Worm (Caenorhabditis elegans) whole organism, L2 larva: ENCODE results near the gene B0281.3.

ENCODE experiments used
- C34F6.9 ChIP-seq: fragments of 150-350 bp; optimal IDR thresholded peaks from 2 replicates; lab custom pipeline; 2014; ENCODE audit warnings: missing biosample characterization, missing genetic modification characterization
- F13H6.1 ChIP-seq: sonication (generic microtip); optimal IDR thresholded peaks from 2 replicates; lab custom pipeline; 2016; ENCODE audit warnings: missing genetic modification characterization, missing compliant biosample characterization
- R02D3.7 ChIP-seq: fragments of 150-350 bp; optimal IDR thresholded peaks from 2 replicates; lab custom pipeline; 2014; ENCODE audit warnings: missing biosample characterization, missing genetic modification characterization
- Y55F3AM.14 ChIP-seq: fragments of 200-800 bp; sonication (Bioruptor generic); optimal IDR thresholded peaks from 2 replicates; lab custom pipeline; 2018; ENCODE audit warnings: mild to moderate bottlenecking, missing genetic modification characterization, missing compliant biosample characterization
- ZK546.5 ChIP-seq: sonication (generic microtip); optimal IDR thresholded peaks from 2 replicates; lab custom pipeline; 2017; ENCODE audit warnings: missing biosample characterization, missing genetic modification characterization
- alr-1 ChIP-seq: fragments of 150-350 bp; optimal IDR thresholded peaks from 2 replicates; lab custom pipeline; 2014; ENCODE audit warnings: missing biosample characterization, missing genetic modification characterization
- aly-2 ChIP-seq: fragments of 150-350 bp; optimal IDR thresholded peaks from 2 replicates; lab custom pipeline; 2014; ENCODE audit warnings: missing biosample characterization, missing genetic modification characterization
- ama-1 ChIP-seq: fragments of 150-350 bp; optimal IDR thresholded peaks from 2 replicates; lab custom pipeline; 2018; ENCODE audit warnings: inconsistent platforms
- blmp-1 ChIP-seq: sonication (generic microtip); optimal IDR thresholded peaks from 2 replicates; lab custom pipeline; 2017; ENCODE audit warnings: missing genetic modification characterization, mild to moderate bottlenecking, missing compliant biosample characterization, antibody characterized with exemption, moderate library complexity; ENCODE audit not compliant: insufficient read depth
- ceh-16 ChIP-seq: fragments of 150-350 bp; optimal IDR thresholded peaks from 2 replicates; lab custom pipeline; 2014; ENCODE audit warnings: missing biosample characterization, missing genetic modification characterization
- ceh-82 ChIP-seq: fragments of 150-350 bp; optimal IDR thresholded peaks from 2 replicates; lab custom pipeline; 2014; ENCODE audit warnings: missing biosample characterization, missing genetic modification characterization
- crh-2 ChIP-seq: sonication (generic microtip); optimal IDR thresholded peaks from 2 replicates; lab custom pipeline; 2017; ENCODE audit warnings: missing biosample characterization, missing genetic modification characterization
- dmd-4 ChIP-seq: sonication (generic microtip); optimal IDR thresholded peaks from 2 replicates; lab custom pipeline; 2017; ENCODE audit warnings: missing biosample characterization, missing genetic modification characterization
- egl-27 ChIP-seq: sonication (generic microtip); optimal IDR thresholded peaks from 3 replicates; lab custom pipeline; 2017; ENCODE audit warnings: missing biosample characterization, missing genetic modification reagents, missing genetic modification characterization
- elt-3 ChIP-seq: sonication (generic microtip); optimal IDR thresholded peaks from 2 replicates; lab custom pipeline; 2017; ENCODE audit warnings: missing biosample characterization, missing genetic modification characterization
- gmeb-1 ChIP-seq: fragments of 150-350 bp; optimal IDR thresholded peaks from 2 replicates; lab custom pipeline; 2014; ENCODE audit warnings: missing biosample characterization, missing genetic modification characterization
- lin-11 ChIP-seq: fragments of 150-350 bp; sonication (generic microtip); optimal IDR thresholded peaks from 2 replicates; lab custom pipeline; 2014; ENCODE audit warnings: missing biosample characterization, missing genetic modification characterization, inconsistent platforms, mixed read lengths
- lin-13 ChIP-seq: fragments of 150-350 bp; optimal IDR thresholded peaks from 2 replicates; lab custom pipeline; 2014; ENCODE audit warnings: missing biosample characterization, missing genetic modification reagents, missing genetic modification characterization
- lsy-2 ChIP-seq, 2 experiments: fragments of 150-350 bp in 1 of 2; sonication (generic microtip) in 1 of 2; optimal IDR thresholded peaks; 2 replicates each; lab custom pipeline; 2014 to 2017; ENCODE audit warnings: missing biosample characterization in 2 of 2, missing genetic modification characterization in 2 of 2
- mab-5 ChIP-seq: fragments of 150-350 bp; optimal IDR thresholded peaks from 2 replicates; lab custom pipeline; 2014; ENCODE audit warnings: missing biosample characterization, missing genetic modification characterization
- mdl-1 ChIP-seq, 2 experiments: fragments of 150-350 bp in 1 of 2; sonication (generic microtip) in 1 of 2; optimal IDR thresholded peaks; 2 replicates each; lab custom pipeline; 2017; ENCODE audit warnings: missing biosample characterization in 2 of 2, missing genetic modification characterization in 2 of 2
- nhr-12 ChIP-seq: fragments of 150-350 bp; optimal IDR thresholded peaks from 2 replicates; lab custom pipeline; 2014; ENCODE audit warnings: missing biosample characterization, missing genetic modification characterization
- nhr-129 ChIP-seq: fragments of 150-350 bp; optimal IDR thresholded peaks from 2 replicates; lab custom pipeline; 2014; ENCODE audit warnings: missing biosample characterization, missing genetic modification characterization
- nhr-21 ChIP-seq: fragments of 150-350 bp; optimal IDR thresholded peaks from 2 replicates; lab custom pipeline; 2014; ENCODE audit warnings: missing biosample characterization, missing genetic modification characterization
- nhr-23 ChIP-seq: fragments of 150-350 bp; optimal IDR thresholded peaks from 2 replicates; lab custom pipeline; 2014; ENCODE audit warnings: missing biosample characterization, missing genetic modification reagents, missing genetic modification characterization
- nhr-6 ChIP-seq: fragments of 150-350 bp; optimal IDR thresholded peaks from 2 replicates; lab custom pipeline; 2014; ENCODE audit warnings: missing biosample characterization, missing genetic modification characterization
- nhr-77 ChIP-seq: fragments of 150-350 bp; optimal IDR thresholded peaks from 2 replicates; lab custom pipeline; 2014; ENCODE audit warnings: missing biosample characterization, missing genetic modification characterization
- peb-1 ChIP-seq: fragments of 150-350 bp; optimal IDR thresholded peaks from 2 replicates; lab custom pipeline; 2014; ENCODE audit warnings: missing biosample characterization, missing genetic modification characterization
- sma-3 ChIP-seq: sonication (generic microtip); optimal IDR thresholded peaks from 2 replicates; lab custom pipeline; 2016; ENCODE audit warnings: missing genetic modification reagents, missing genetic modification characterization, missing compliant biosample characterization
- sma-9 ChIP-seq, 2 experiments: fragments of 150-350 bp in 1 of 2; sonication (generic microtip) in 1 of 2; optimal IDR thresholded peaks; 2 replicates each; lab custom pipeline; 2014 to 2016; ENCODE audit warnings: missing genetic modification characterization in 2 of 2, mild to moderate bottlenecking in 1 of 2, missing biosample characterization in 1 of 2, missing compliant biosample characterization in 1 of 2, missing genetic modification reagents in 1 of 2, moderate library complexity in 1 of 2
- snpc-4 ChIP-seq: fragments of 150-350 bp; optimal IDR thresholded peaks from 2 replicates; lab custom pipeline; 2014; ENCODE audit warnings: missing biosample characterization, missing genetic modification characterization
- unc-55 ChIP-seq: fragments of 150-350 bp; sonication (generic microtip); optimal IDR thresholded peaks from 3 replicates; lab custom pipeline; 2014; ENCODE audit warnings: missing biosample characterization, missing genetic modification reagents, missing genetic modification characterization
- unc-62 ChIP-seq: fragments of 150-350 bp; optimal IDR thresholded peaks from 2 replicates; lab custom pipeline; 2014; ENCODE audit warnings: missing biosample characterization, missing genetic modification reagents, missing genetic modification characterization
- ztf-1 ChIP-seq: fragments of 200-800 bp; sonication (Bioruptor generic); conservative IDR thresholded peaks from 2 replicates; pipeline ENCODE4 v1.3.6; 2022; ENCODE audit warnings: missing genetic modification characterization, missing compliant biosample characterization
- ztf-11 ChIP-seq: sonication (generic microtip); optimal IDR thresholded peaks from 2 replicates; lab custom pipeline; 2017; ENCODE audit warnings: missing biosample characterization, missing genetic modification characterization
- ztf-4 ChIP-seq: fragments of 150-350 bp; optimal IDR thresholded peaks from 2 replicates; lab custom pipeline; 2014; ENCODE audit warnings: missing biosample characterization, missing genetic modification characterization

The B0281.3 gene

DNA sequence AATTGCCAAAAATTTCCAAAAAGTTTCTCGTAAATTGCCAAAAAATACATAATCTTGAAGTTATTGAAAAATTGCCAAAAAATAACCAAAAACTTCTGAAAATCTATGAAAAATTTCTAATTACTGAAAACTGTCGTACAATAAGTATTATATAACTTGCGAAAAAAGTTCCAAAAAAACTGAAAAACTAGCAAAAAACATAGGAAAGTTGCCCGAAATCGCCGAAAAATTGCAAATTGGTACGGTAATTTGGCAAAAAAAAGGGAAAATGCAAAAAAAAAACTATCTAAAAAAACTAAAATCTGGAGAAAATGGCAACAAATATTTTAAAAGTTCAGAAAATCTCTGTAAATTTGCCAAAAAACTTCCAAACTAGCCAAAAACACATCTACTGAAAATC is 34.7 kb downstream of the B0281.3 start, which contains the start of gene enri-1:
TSS of gene enri-1 (minus strand) at position 101 of the 400 bp plus-strand sequence.
- no peak for TF ChIP-seq dmd-4 (tag; lab: Kevin White, UChicago)
- TF ChIP-seq ztf-1 (GFP tag; lab: Robert Waterston, UW), result no peak
- TF ChIP-seq ama-1, result no peak
- no peak for TF ChIP-seq snpc-4 (tag; lab: Kevin White, UChicago)
- TF ChIP-seq unc-62, result no peak
- TF ChIP-seq mdl-1 (tag; optimal IDR thresholded peaks at IDR 0.05; lab: Kevin White, UChicago), result no peak
- TF ChIP-seq R02D3.7 (tag; lab: Kevin White, UChicago), result no peak

ce11 chrII:2342004-2342479 is 35.2 kb downstream of the B0281.3 start, which contains the start of gene F43C11.6:
Gene F43C11.6, plus strand, starts transcription at chrII:2342429.
- peak; percentile 9 for TF ChIP-seq crh-2 (tag; lab: Kevin White, UChicago)
- peak in 1 of 2 experiments; percentile 61 for TF ChIP-seq lsy-2 (tag; optimal IDR thresholded peaks at IDR 0.05; lab: Kevin White, UChicago)
- TF ChIP-seq lin-13 (GFP tag; lab: Kevin White, UChicago), result peak; percentile 42
- TF ChIP-seq C34F6.9, result peak; percentile 16
- TF ChIP-seq unc-55, result peak; percentile 62
- no peak for TF ChIP-seq nhr-77 (tag; lab: Kevin White, UChicago)
- peak; percentile 13 for TF ChIP-seq nhr-129
- TF ChIP-seq R02D3.7 (tag; lab: Kevin White, UChicago), result peak; percentile 69
- TF ChIP-seq F13H6.1 (tag; lab: Kevin White, UChicago), result no peak
- no peak for TF ChIP-seq elt-3
- TF ChIP-seq, all 48 proteins: peak for 7

ce11 chrII:2346672-2347071 is 39.8 kb downstream of the B0281.3 start, which contains the start of gene F43C11.4:
Gene F43C11.4, plus strand, starts transcription at chrII:2346972.
- TF ChIP-seq F13H6.1 (tag; lab: Kevin White, UChicago) (no peak), ztf-11 (tag; lab: Kevin White, UChicago) (no peak), sma-3 (GFP tag; lab: Kevin White, UChicago) (no peak), aly-2 (tag; lab: Kevin White, UChicago) (no peak), nhr-6 (tag; lab: Kevin White, UChicago) (no peak), alr-1 (tag; lab: Kevin White, UChicago) (no peak), Y55F3AM.14 (GFP tag; lab: Kevin White, UChicago) (no peak), ceh-16 (tag; lab: Kevin White, UChicago) (no peak), gmeb-1 (tag; lab: Kevin White, UChicago) (no peak), nhr-21 (tag; lab: Kevin White, UChicago) (no peak)

- no peak for TF ChIP-seq blmp-1 (tag; lab: Kevin White, UChicago)
- no peak for TF ChIP-seq lin-13 (GFP tag; lab: Kevin White, UChicago)
- TF ChIP-seq Y55F3AM.14 (GFP tag; lab: Kevin White, UChicago), result no peak
- TF ChIP-seq ama-1, result no peak
- no peak for TF ChIP-seq nhr-77 (tag; lab: Kevin White, UChicago)
- TF ChIP-seq mdl-1 (tag; optimal IDR thresholded peaks at IDR 0.05; lab: Kevin White, UChicago), result no peak
- TF ChIP-seq ZK546.5, result no peak
- TF ChIP-seq sma-9 (GFP tag; optimal IDR thresholded peaks at IDR 0.05; lab: Kevin White, UChicago), result no peak
- TF ChIP-seq sma-9 (tag; optimal IDR thresholded peaks at IDR 0.05; lab: Kevin White, UChicago), result no peak
- no peak for TF ChIP-seq ceh-82 (tag; lab: Kevin White, UChicago)
- no peak for TF ChIP-seq peb-1 (tag; lab: Kevin White, UChicago)
- TF ChIP-seq nhr-12 (tag; lab: Kevin White, UChicago), result no peak
- TF ChIP-seq nhr-21 (tag; lab: Kevin White, UChicago), result no peak
- no peak for TF ChIP-seq nhr-6 (tag; lab: Kevin White, UChicago)
- no peak for TF ChIP-seq lin-11 (tag; lab: Kevin White, UChicago)
- TF ChIP-seq alr-1 (tag; lab: Kevin White, UChicago), result no peak
- TF ChIP-seq egl-27 (tag; lab: Kevin White, UChicago), result no peak
- TF ChIP-seq, all 48 proteins: peak for 0
Measured at ce11 chrII:2352546-2352945, 45.7 kb downstream of the B0281.3 start, which contains the start of gene F43C11.10. Gene F43C11.10, minus strand, starts transcription at chrII:2352646.

DNA sequence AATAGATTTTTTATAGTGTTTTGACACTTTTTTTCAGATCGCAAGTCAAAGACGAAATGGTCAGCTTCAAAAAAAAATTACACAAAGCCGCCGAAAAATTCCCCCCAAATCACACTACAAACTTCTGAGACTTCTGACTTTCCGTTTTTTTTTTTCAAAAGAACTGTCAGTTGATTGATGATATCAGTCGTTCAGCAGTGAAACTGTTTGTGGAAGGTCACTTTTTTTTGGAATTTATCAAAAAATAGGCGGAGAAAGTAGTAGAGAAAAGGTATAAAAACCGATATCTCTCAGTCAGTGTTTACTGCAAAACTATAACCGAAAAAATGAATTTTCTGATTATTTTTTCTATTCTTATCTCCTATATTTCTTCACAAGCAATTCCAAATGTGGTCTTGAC is 46.2 kb downstream of the B0281.3 start, which contains the start of gene F43C11.3:
TSS of gene F43C11.3 (plus strand) at position 301 of the 400 bp plus-strand sequence.
- TF ChIP-seq aly-2 (tag; lab: Kevin White, UChicago) (no peak), ztf-4 (tag; lab: Kevin White, UChicago) (no peak), lin-13 (GFP tag; lab: Kevin White, UChicago) (no peak), nhr-23 (tag; lab: Kevin White, UChicago) (no peak), nhr-77 (tag; lab: Kevin White, UChicago) (no peak), nhr-12 (tag; lab: Kevin White, UChicago) (no peak), mab-5 (tag; lab: Kevin White, UChicago) (no peak), C34F6.9 (no peak)
